Fruit fly (Drosophila melanogaster) whole organism, prepupa: ENCODE measurements around the gene CG15258.

Experiments used
- CG11762 ChIP-seq: fragments of 200-800 bp; sonication (Bioruptor generic); optimal IDR thresholded peaks from 3 replicates; lab custom pipeline; 2016; ENCODE audit warnings: missing biosample characterization, missing genetic modification characterization; ENCODE audit not compliant: insufficient read depth
- CG6854 ChIP-seq: fragments of 200-800 bp; sonication (Bioruptor generic); optimal IDR thresholded peaks from 2 replicates; lab custom pipeline; 2017; ENCODE audit warnings: missing biosample characterization, mild to moderate bottlenecking, missing genetic modification characterization
- Ets21C ChIP-seq: fragments of 200-800 bp; sonication (Bioruptor generic); optimal IDR thresholded peaks from 3 replicates; lab custom pipeline; 2016; ENCODE audit warnings: missing biosample characterization, missing genetic modification characterization
- Gug ChIP-seq: fragments of 200-800 bp; sonication (Bioruptor generic); IDR thresholded peaks from 2 replicates; pipeline ENCODE4 v1.3.6; 2022; ENCODE audit warnings: missing biosample characterization, missing genetic modification characterization
- Lpt ChIP-seq: fragments of 200-800 bp; sonication (Bioruptor generic); optimal IDR thresholded peaks from 3 replicates; lab custom pipeline; 2016; ENCODE audit warnings: missing biosample characterization, missing genetic modification characterization
- Met ChIP-seq: fragments of 200-800 bp; sonication (Bioruptor generic); optimal IDR thresholded peaks from 3 replicates; lab custom pipeline; 2016; ENCODE audit warnings: missing biosample characterization, missing genetic modification characterization
- spab ChIP-seq: fragments of 200-800 bp; sonication (Bioruptor generic); optimal IDR thresholded peaks from 2 replicates; lab custom pipeline; 2017; ENCODE audit warnings: missing biosample characterization, mild to moderate bottlenecking, missing genetic modification characterization, missing genetic modification reagents

DNA sequence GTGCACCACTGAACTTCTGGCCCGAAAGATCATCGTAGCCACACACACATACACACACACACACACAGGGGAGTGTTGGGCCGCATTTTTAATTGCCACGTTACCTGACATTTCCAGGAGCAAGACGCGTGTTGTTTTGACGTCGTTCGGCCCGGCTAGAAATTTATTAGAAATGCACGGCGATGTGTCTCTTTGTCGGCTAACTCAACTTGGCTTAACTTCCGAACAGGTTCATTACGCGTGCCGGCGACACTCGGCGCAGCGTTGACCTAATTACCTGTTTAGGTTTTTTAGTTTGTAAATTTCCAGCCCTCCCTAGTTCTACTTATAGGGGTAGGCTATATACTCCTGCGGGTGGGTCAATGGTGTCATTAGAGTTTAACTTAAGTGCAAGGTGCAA is 41.6 kb downstream of the CG15258 start:
- TF ChIP-seq Lpt (GFP tag; lab: Kevin White, UChicago): no peak
- TF ChIP-seq CG6854: no peak
- TF ChIP-seq Met: no peak
- TF ChIP-seq spab (GFP tag; lab: Kevin White, UChicago): no peak
- TF ChIP-seq Gug (GFP tag; lab: Robert Waterston, UW): no peak
- no peak for TF ChIP-seq CG11762
- no peak for TF ChIP-seq Ets21C (GFP tag; lab: Kevin White, UChicago)
